Worm (Caenorhabditis elegans) whole organism, midembryonic: ENCODE measurements around the gene F14D2.8.

ENCODE experiments used
- T22C8.4 ChIP-seq: fragments of 200-800 bp; sonication (Bioruptor generic); IDR thresholded peaks from 2 replicates; pipeline ENCODE4 v1.3.6; 2022; ENCODE audit warnings: missing genetic modification characterization, missing compliant biosample characterization
- flt-1 ChIP-seq: fragments of 200-800 bp; sonication (Bioruptor generic); IDR thresholded peaks from 2 replicates; pipeline ENCODE4 v1.3.6; 2022; ENCODE audit warnings: missing genetic modification characterization, missing compliant biosample characterization
- ref-1 ChIP-seq: fragments of 200-800 bp; sonication (Bioruptor generic); conservative IDR thresholded peaks from 2 replicates; pipeline ENCODE4 v1.3.6; 2022; ENCODE audit warnings: missing genetic modification reagents, missing genetic modification characterization, missing compliant biosample characterization
- ztf-23 ChIP-seq: fragments of 200-800 bp; sonication (Bioruptor generic); IDR thresholded peaks from 2 replicates; pipeline ENCODE4 v1.3.6; 2022; ENCODE audit warnings: missing genetic modification reagents, missing genetic modification characterization, missing compliant biosample characterization
- ztf-29 ChIP-seq: fragments of 200-800 bp; sonication (Bioruptor generic); IDR thresholded peaks from 2 replicates; pipeline ENCODE4 v1.3.6; 2022; ENCODE audit warnings: missing genetic modification reagents, missing genetic modification characterization, missing compliant biosample characterization

ce11 chrII:3340818-3341217 is 8.9 kb downstream of the F14D2.8 start:
- TF ChIP-seq T22C8.4 (no peak), ztf-29 (GFP tag; lab: Robert Waterston, UW) (no peak), ztf-23 (no peak), ref-1 (GFP tag; lab: Robert Waterston, UW) (no peak), flt-1 (GFP tag; lab: Robert Waterston, UW) (no peak)
